Fruit fly (Drosophila melanogaster) whole organism, embryonic: Measurements from ENCODE around the gene CG1440.

Experiments
- CG10462 ChIP-seq: fragments of 200-800 bp; sonication (Bioruptor generic); optimal IDR thresholded peaks from 2 replicates; lab custom pipeline; 2016; ENCODE audit warnings: missing biosample characterization, missing genetic modification characterization
- CG10565 ChIP-seq: fragments of 200-800 bp; sonication (Bioruptor generic); optimal IDR thresholded peaks from 3 replicates; lab custom pipeline; 2016; ENCODE audit warnings: missing biosample characterization, mild to moderate bottlenecking, missing genetic modification characterization
- CG11093 ChIP-seq: fragments of 200-800 bp; sonication (Bioruptor generic); IDR thresholded peaks from 3 replicates; pipeline ENCODE4 v1.3.6; 2022; ENCODE audit warnings: missing biosample characterization, missing genetic modification characterization
- CG1233 ChIP-seq: fragments of 200-800 bp; sonication (Bioruptor generic); optimal IDR thresholded peaks from 4 replicates; lab custom pipeline; 2018; ENCODE audit warnings: missing biosample characterization, mild to moderate bottlenecking, missing genetic modification characterization
- CG12391 ChIP-seq: fragments of 200-800 bp; sonication (Bioruptor generic); optimal IDR thresholded peaks from 3 replicates; lab custom pipeline; 2018; ENCODE audit warnings: missing biosample characterization, mild to moderate bottlenecking, missing genetic modification characterization, moderate library complexity
- CG14965 ChIP-seq: fragments of 200-800 bp; sonication (Bioruptor generic); optimal IDR thresholded peaks from 2 replicates; lab custom pipeline; 2016; ENCODE audit warnings: missing biosample characterization, missing genetic modification characterization, borderline replicate concordance
- CG1603 ChIP-seq: fragments of 200-800 bp; sonication (Bioruptor generic); optimal IDR thresholded peaks from 2 replicates; lab custom pipeline; 2019; ENCODE audit warnings: missing biosample characterization, mild to moderate bottlenecking, missing genetic modification characterization, moderate library complexity
- CG16779 ChIP-seq: fragments of 200-800 bp; sonication (Bioruptor generic); IDR thresholded peaks from 2 replicates; pipeline ENCODE4 v1.3.6; 2022; ENCODE audit warnings: missing biosample characterization, missing genetic modification characterization
- CG16815 ChIP-seq: fragments of 200-800 bp; sonication (Bioruptor generic); optimal IDR thresholded peaks from 3 replicates; lab custom pipeline; 2017; ENCODE audit warnings: missing biosample characterization, mild to moderate bottlenecking, missing genetic modification characterization
- CG16863 ChIP-seq: fragments of 200-800 bp; sonication (Bioruptor generic); optimal IDR thresholded peaks from 3 replicates; lab custom pipeline; 2016; ENCODE audit warnings: missing biosample characterization, missing genetic modification characterization
- CG17328 ChIP-seq: fragments of 200-800 bp; sonication (Bioruptor generic); IDR thresholded peaks from 2 replicates; pipeline ENCODE4 v1.3.6; 2022; ENCODE audit warnings: missing biosample characterization, missing genetic modification characterization
- CG17568 ChIP-seq: fragments of 200-800 bp; sonication (Bioruptor generic); optimal IDR thresholded peaks from 2 replicates; lab custom pipeline; 2018; ENCODE audit warnings: missing biosample characterization, mild to moderate bottlenecking, missing genetic modification characterization, moderate library complexity
- CG18262 ChIP-seq: fragments of 200-800 bp; optimal IDR thresholded peaks from 3 replicates; lab custom pipeline; 2019; ENCODE audit warnings: missing biosample characterization, mild to moderate bottlenecking, missing genetic modification characterization, moderate library complexity
- CG1832 ChIP-seq: fragments of 200-800 bp; sonication (Bioruptor generic); optimal IDR thresholded peaks from 2 replicates; lab custom pipeline; 2017; ENCODE audit warnings: missing biosample characterization, mild to moderate bottlenecking, missing genetic modification characterization, inconsistent platforms
- CG32767 ChIP-seq: fragments of 200-800 bp; sonication (Bioruptor generic); IDR thresholded peaks from 2 replicates; pipeline ENCODE4 v1.3.6; 2022; ENCODE audit warnings: missing biosample characterization, missing genetic modification characterization
- CG3281 ChIP-seq: fragments of 200-800 bp; sonication (Bioruptor generic); optimal IDR thresholded peaks from 3 replicates; lab custom pipeline; 2017; ENCODE audit warnings: missing biosample characterization, mild to moderate bottlenecking, missing genetic modification characterization
- CG42726 ChIP-seq: fragments of 200-800 bp; sonication (Bioruptor generic); IDR thresholded peaks from 2 replicates; pipeline ENCODE4 v1.3.6; 2022; ENCODE audit warnings: missing biosample characterization, missing genetic modification characterization; ENCODE audit not compliant: partially characterized antibody
- CG6765 ChIP-seq: fragments of 200-800 bp; sonication (Bioruptor generic); optimal IDR thresholded peaks from 3 replicates; lab custom pipeline; 2017; ENCODE audit warnings: missing biosample characterization, mild to moderate bottlenecking, missing genetic modification characterization
- CG6791 ChIP-seq: fragments of 200-800 bp; sonication (Bioruptor generic); IDR thresholded peaks from 3 replicates; pipeline ENCODE4 v1.3.6; 2022; ENCODE audit warnings: missing biosample characterization, missing genetic modification characterization; ENCODE audit not compliant: partially characterized antibody
- CG9797 ChIP-seq: fragments of 200-800 bp; sonication (Bioruptor generic); optimal IDR thresholded peaks from 3 replicates; lab custom pipeline; 2018; ENCODE audit warnings: missing biosample characterization, mild to moderate bottlenecking, missing genetic modification characterization
- CkIIα-i1 ChIP-seq: fragments of 200-800 bp; sonication (Bioruptor generic); IDR thresholded peaks from 2 replicates; pipeline ENCODE4 v1.3.6; 2022; ENCODE audit warnings: missing biosample characterization, missing genetic modification characterization
- Dip3 ChIP-seq: fragments of 200-800 bp; sonication (Bioruptor generic); optimal IDR thresholded peaks from 3 replicates; lab custom pipeline; 2016; ENCODE audit warnings: missing biosample characterization, missing genetic modification characterization
- Gug ChIP-seq: fragments of 200-800 bp; sonication (Bioruptor generic); IDR thresholded peaks from 4 replicates; pipeline ENCODE4 v1.3.6; 2022; ENCODE audit warnings: missing biosample characterization, missing genetic modification characterization
- HLH3B ChIP-seq: fragments of 200-800 bp; sonication (Bioruptor generic); IDR thresholded peaks from 2 replicates; pipeline ENCODE4 v1.3.6; 2022; ENCODE audit warnings: missing biosample characterization, missing genetic modification characterization
- HLH4C ChIP-seq: fragments of 200-800 bp; sonication (Bioruptor generic); IDR thresholded peaks from 3 replicates; pipeline ENCODE4 v1.3.6; 2022; ENCODE audit warnings: missing biosample characterization, missing genetic modification characterization; ENCODE audit not compliant: partially characterized antibody
- Mes4 ChIP-seq: fragments of 200-800 bp; sonication (Bioruptor generic); optimal IDR thresholded peaks from 2 replicates; lab custom pipeline; 2016; ENCODE audit warnings: missing biosample characterization, missing genetic modification characterization
- Opbp ChIP-seq: fragments of 200-800 bp; sonication (Bioruptor generic); IDR thresholded peaks from 3 replicates; pipeline ENCODE4 v1.3.6; 2022; ENCODE audit warnings: missing biosample characterization, missing genetic modification characterization; ENCODE audit not compliant: partially characterized antibody
- Sin3A ChIP-seq: fragments of >200 bp; optimal IDR thresholded peaks from 2 replicates; lab custom pipeline; 2018
- Sox100B ChIP-seq: fragments of 200-800 bp; sonication (Bioruptor generic); optimal IDR thresholded peaks from 3 replicates; lab custom pipeline; 2018; ENCODE audit warnings: missing biosample characterization, mild to moderate bottlenecking, missing genetic modification characterization
- Taf1 ChIP-seq: fragments of 200-800 bp; sonication (Bioruptor generic); IDR thresholded peaks from 2 replicates; pipeline ENCODE4 v1.3.6; 2022; ENCODE audit warnings: missing biosample characterization, missing genetic modification characterization
- ara ChIP-seq: fragments of 200-800 bp; sonication (Bioruptor generic); IDR thresholded peaks from 2 replicates; pipeline ENCODE4 v1.3.6; 2022; ENCODE audit warnings: missing biosample characterization, missing genetic modification characterization
- ash1 ChIP-seq: fragments of 200-800 bp; sonication (Bioruptor generic); optimal IDR thresholded peaks from 2 replicates; lab custom pipeline; 2018; ENCODE audit warnings: missing biosample characterization, mild to moderate bottlenecking, missing genetic modification characterization
- chinmo ChIP-seq: fragments of 200-800 bp; sonication (Bioruptor generic); IDR thresholded peaks from 4 replicates; pipeline ENCODE4 v1.3.6; 2022; ENCODE audit warnings: missing biosample characterization, missing genetic modification characterization; ENCODE audit not compliant: partially characterized antibody
- chn ChIP-seq: fragments of 200-800 bp; sonication (Bioruptor generic); optimal IDR thresholded peaks from 2 replicates; lab custom pipeline; 2016; ENCODE audit warnings: missing biosample characterization, missing genetic modification characterization
- danr ChIP-seq: fragments of 200-800 bp; sonication (Bioruptor generic); IDR thresholded peaks from 2 replicates; pipeline ENCODE4 v1.3.6; 2022; ENCODE audit warnings: missing biosample characterization, missing genetic modification characterization
- disco-r ChIP-seq: fragments of 200-800 bp; sonication (Bioruptor generic); optimal IDR thresholded peaks from 2 replicates; lab custom pipeline; 2016; ENCODE audit warnings: missing biosample characterization, missing genetic modification characterization
- dmrt99B ChIP-seq: fragments of 200-800 bp; sonication (Bioruptor generic); optimal IDR thresholded peaks from 2 replicates; lab custom pipeline; 2018; ENCODE audit warnings: missing biosample characterization, mild to moderate bottlenecking, missing genetic modification characterization, moderate library complexity
- dysf ChIP-seq: fragments of 200-800 bp; sonication (Bioruptor generic); IDR thresholded peaks from 3 replicates; pipeline ENCODE4 v1.3.6; 2022; ENCODE audit warnings: missing biosample characterization, missing genetic modification characterization
- ham ChIP-seq: fragments of 200-800 bp; sonication (Bioruptor generic); IDR thresholded peaks from 2 replicates; pipeline ENCODE4 v1.3.6; 2022; ENCODE audit warnings: missing biosample characterization, missing genetic modification characterization
- klu ChIP-seq: fragments of 200-800 bp; sonication (Bioruptor generic); IDR thresholded peaks from 2 replicates; pipeline ENCODE4 v1.3.6; 2022; ENCODE audit warnings: missing biosample characterization, missing genetic modification characterization
- lola ChIP-seq, 3 experiments: fragments of >200 bp in 2 of 3; fragments of 200-800 bp in 1 of 3; sonication (Bioruptor generic) in 1 of 3; optimal IDR thresholded peaks; 2 replicates each; lab custom pipeline; 2017 to 2019; ENCODE audit warnings: missing biosample characterization in 3 of 3, missing genetic modification characterization in 3 of 3, mild to moderate bottlenecking in 1 of 3, moderate library complexity in 1 of 3
- luna ChIP-seq: fragments of 200-800 bp; sonication (Bioruptor generic); optimal IDR thresholded peaks from 2 replicates; lab custom pipeline; 2016; ENCODE audit warnings: missing biosample characterization, missing genetic modification characterization
- mirr ChIP-seq: fragments of 200-800 bp; sonication (Bioruptor generic); optimal IDR thresholded peaks from 3 replicates; lab custom pipeline; 2018; ENCODE audit warnings: missing biosample characterization, mild to moderate bottlenecking, missing genetic modification characterization
- salm ChIP-seq: fragments of 200-800 bp; sonication (Bioruptor generic); optimal IDR thresholded peaks from 2 replicates; lab custom pipeline; 2018; ENCODE audit warnings: missing biosample characterization, mild to moderate bottlenecking, missing genetic modification characterization
- sim ChIP-seq: fragments of 200-800 bp; sonication (Bioruptor generic); IDR thresholded peaks from 2 replicates; pipeline ENCODE4 v1.3.6; 2022; ENCODE audit warnings: missing biosample characterization, missing genetic modification characterization
- stc ChIP-seq: fragments of 200-800 bp; sonication (Bioruptor generic); IDR thresholded peaks from 2 replicates; pipeline ENCODE4 v1.3.6; 2022; ENCODE audit warnings: missing biosample characterization, missing genetic modification characterization
- tap ChIP-seq: fragments of 200-800 bp; optimal IDR thresholded peaks from 3 replicates; lab custom pipeline; 2019; ENCODE audit warnings: missing biosample characterization, mild to moderate bottlenecking, missing genetic modification characterization, moderate library complexity
- tgo ChIP-seq: fragments of 200-800 bp; sonication (Bioruptor generic); IDR thresholded peaks from 3 replicates; pipeline ENCODE4 v1.3.6; 2022; ENCODE audit warnings: missing biosample characterization, missing genetic modification characterization
- yki ChIP-seq: fragments of >200 bp; optimal IDR thresholded peaks from 3 replicates; lab custom pipeline; 2018
- z ChIP-seq: fragments of 200-800 bp; sonication (Bioruptor generic); IDR thresholded peaks from 3 replicates; pipeline ENCODE4 v1.3.6; 2022; ENCODE audit warnings: missing biosample characterization, missing genetic modification characterization
- zen2 ChIP-seq: fragments of 200-800 bp; sonication (Bioruptor generic); IDR thresholded peaks from 3 replicates; pipeline ENCODE4 v1.3.6; 2022; ENCODE audit warnings: missing biosample characterization, missing genetic modification characterization; ENCODE audit not compliant: partially characterized antibody

Gene CG1440

dm6 chrX:8455019-8455555 lies 18.2 kb downstream of the CG1440 start, which contains the start of gene org-1 (continued):
- TF ChIP-seq CG9797 (GFP tag; lab: Kevin White, UChicago) (peak; percentile 16), salm (tag; lab: Kevin White, UChicago) (peak; percentile 94), CG1832 (GFP tag; lab: Kevin White, UChicago) (no peak), ara (GFP tag; lab: Robert Waterston, UW) (peak; percentile 99), chinmo (no peak), HLH4C (GFP tag; lab: Robert Waterston, UW) (no peak), tgo (GFP tag; lab: Robert Waterston, UW) (peak; percentile 98), CG16863 (peak; percentile 88), zen2 (GFP tag; lab: Robert Waterston, UW) (no peak), HLH3B (GFP tag; lab: Robert Waterston, UW) (peak; percentile 98), ash1 (GFP tag; lab: Kevin White, UChicago) (no peak), sim (GFP tag; lab: Robert Waterston, UW) (peak; percentile 97), chn (GFP tag; lab: Kevin White, UChicago) (peak; percentile 89), CkIIα-i1 (GFP tag; lab: Robert Waterston, UW) (peak; percentile 76; the same call in 1 of the 2 replicates), disco-r (peak; percentile 65), Opbp (no peak), CG3281 (peak; percentile 88), CG42726 (GFP tag; lab: Robert Waterston, UW) (0 out of 2 replicates have a peak, but pooled peaks have one; percentile 13), CG11093 (GFP tag; lab: Robert Waterston, UW) (peak; percentile 98), CG18262 (tag; lab: Kevin White, UChicago) (peak; percentile 96), klu (GFP tag; lab: Robert Waterston, UW) (peak; percentile 94), luna (peak; percentile 12), tap (tag; lab: Kevin White, UChicago) (peak; percentile 95), z (GFP tag; lab: Robert Waterston, UW) (peak; percentile 82), dmrt99B (tag; lab: Kevin White, UChicago) (peak; percentile 95), Sox100B (GFP tag; lab: Kevin White, UChicago) (peak; percentile 88), danr (peak; percentile 95), CG32767 (peak; percentile 96), CG6791 (GFP tag; lab: Robert Waterston, UW) (no peak), Taf1 (GFP tag; lab: Robert Waterston, UW) (peak; percentile 95), CG12391 (peak; percentile 94), stc (GFP tag; lab: Robert Waterston, UW) (peak; percentile 96), CG10565 (GFP tag; lab: Kevin White, UChicago) (peak; percentile 57), CG16815 (GFP tag; lab: Kevin White, UChicago) (peak; percentile 95), Mes4 (peak; percentile 67), dysf (peak; percentile 98), lola (GFP tag; optimal IDR thresholded peaks at IDR 0.05; lab: Kevin White, UChicago) (peak in 1 of 3 experiments; percentile 95), CG17568 (GFP tag; lab: Kevin White, UChicago) (peak; percentile 90), CG10462 (GFP tag; lab: Kevin White, UChicago) (peak; percentile 91), Sin3A (lab: Kevin White, UChicago) (no peak), CG16779 (GFP tag; lab: Robert Waterston, UW) (peak; percentile 82), mirr (GFP tag; lab: Kevin White, UChicago) (peak; percentile 78), ham (peak; percentile 92), yki (no peak), CG1603 (peak; percentile 97), Gug (GFP tag; lab: Robert Waterston, UW) (peak; percentile 98), Dip3 (peak; percentile 70), CG6765 (GFP tag; lab: Kevin White, UChicago) (peak; percentile 73), CG17328 (GFP tag; lab: Robert Waterston, UW) (peak; percentile 98), CG14965 (GFP tag; lab: Kevin White, UChicago) (no peak), CG1233 (GFP tag; lab: Kevin White, UChicago) (peak; percentile 93)
